Fruit fly (Drosophila melanogaster) whole organism, embryonic: ENCODE data around the gene gammaTub37C.

ENCODE experiments used
- Aef1 ChIP-seq: fragments of 200-800 bp; sonication (Bioruptor generic); IDR thresholded peaks from 3 replicates; pipeline ENCODE4 v1.3.6; 2022; ENCODE audit warnings: missing biosample characterization, missing genetic modification characterization
- Atf-2 ChIP-seq: fragments of 200-800 bp; sonication (Bioruptor generic); optimal IDR thresholded peaks from 2 replicates; lab custom pipeline; 2016; ENCODE audit warnings: missing biosample characterization, missing genetic modification characterization
- B-H2 ChIP-seq: fragments of 200-800 bp; sonication (Bioruptor generic); optimal IDR thresholded peaks from 2 replicates; lab custom pipeline; 2018; ENCODE audit warnings: missing biosample characterization, mild to moderate bottlenecking, missing genetic modification characterization
- CG10565 ChIP-seq: fragments of 200-800 bp; sonication (Bioruptor generic); optimal IDR thresholded peaks from 3 replicates; lab custom pipeline; 2016; ENCODE audit warnings: missing biosample characterization, mild to moderate bottlenecking, missing genetic modification characterization
- CG12071 ChIP-seq: fragments of 200-800 bp; sonication (Bioruptor generic); optimal IDR thresholded peaks from 3 replicates; lab custom pipeline; 2018; ENCODE audit warnings: missing biosample characterization, mild to moderate bottlenecking, missing genetic modification characterization
- CG13287 ChIP-seq: fragments of 200-800 bp; sonication (Bioruptor generic); IDR thresholded peaks from 2 replicates; pipeline ENCODE4 v1.3.6; 2022; ENCODE audit warnings: missing biosample characterization, missing genetic modification characterization; ENCODE audit not compliant: partially characterized antibody
- CG13624 ChIP-seq: fragments of 200-800 bp; sonication (Bioruptor generic); optimal IDR thresholded peaks from 2 replicates; lab custom pipeline; 2016; ENCODE audit warnings: missing biosample characterization, missing genetic modification characterization
- CG14965 ChIP-seq: fragments of 200-800 bp; sonication (Bioruptor generic); optimal IDR thresholded peaks from 2 replicates; lab custom pipeline; 2016; ENCODE audit warnings: missing biosample characterization, missing genetic modification characterization, borderline replicate concordance
- CG15696 ChIP-seq: fragments of 200-800 bp; sonication (Bioruptor generic); optimal IDR thresholded peaks from 2 replicates; lab custom pipeline; 2019; ENCODE audit warnings: missing biosample characterization, mild to moderate bottlenecking, missing genetic modification characterization, moderate library complexity
- CG16779 ChIP-seq: fragments of 200-800 bp; sonication (Bioruptor generic); IDR thresholded peaks from 2 replicates; pipeline ENCODE4 v1.3.6; 2022; ENCODE audit warnings: missing biosample characterization, missing genetic modification characterization
- CG16863 ChIP-seq: fragments of 200-800 bp; sonication (Bioruptor generic); optimal IDR thresholded peaks from 3 replicates; lab custom pipeline; 2016; ENCODE audit warnings: missing biosample characterization, missing genetic modification characterization
- CG17612 ChIP-seq: fragments of 200-800 bp; sonication (Bioruptor generic); IDR thresholded peaks from 2 replicates; pipeline ENCODE4 v1.3.6; 2022; ENCODE audit warnings: missing biosample characterization, missing genetic modification characterization
- CG17912 ChIP-seq: fragments of 200-800 bp; sonication (Bioruptor generic); optimal IDR thresholded peaks from 2 replicates; lab custom pipeline; 2018; ENCODE audit warnings: missing biosample characterization, mild to moderate bottlenecking, missing genetic modification characterization
- CG18599 ChIP-seq: fragments of 200-800 bp; sonication (Bioruptor generic); optimal IDR thresholded peaks from 3 replicates; lab custom pipeline; 2017; ENCODE audit warnings: missing biosample characterization, missing genetic modification characterization, mild to moderate bottlenecking, moderate library complexity, missing genetic modification reagents
- CG31224 ChIP-seq: fragments of 200-800 bp; sonication (Bioruptor generic); IDR thresholded peaks from 2 replicates; pipeline ENCODE4 v1.3.6; 2022; ENCODE audit warnings: missing biosample characterization, missing genetic modification characterization
- CG32767 ChIP-seq: fragments of 200-800 bp; sonication (Bioruptor generic); IDR thresholded peaks from 2 replicates; pipeline ENCODE4 v1.3.6; 2022; ENCODE audit warnings: missing biosample characterization, missing genetic modification characterization
- CG33557 ChIP-seq: fragments of 200-800 bp; sonication (Bioruptor generic); optimal IDR thresholded peaks from 2 replicates; lab custom pipeline; 2019; ENCODE audit warnings: missing biosample characterization, mild to moderate bottlenecking, missing genetic modification characterization, moderate library complexity
- CG34376 ChIP-seq: fragments of 200-800 bp; sonication (Bioruptor generic); optimal IDR thresholded peaks from 2 replicates; lab custom pipeline; 2018; ENCODE audit warnings: missing biosample characterization, mild to moderate bottlenecking, missing genetic modification characterization
- CG4328 ChIP-seq: fragments of 200-800 bp; sonication (Bioruptor generic); optimal IDR thresholded peaks from 3 replicates; lab custom pipeline; 2017; ENCODE audit warnings: missing biosample characterization, missing genetic modification reagents, missing genetic modification characterization
- CG6175 ChIP-seq: fragments of 200-800 bp; sonication (Bioruptor generic); IDR thresholded peaks from 3 replicates; pipeline ENCODE4 v1.3.6; 2022; ENCODE audit warnings: missing biosample characterization, missing genetic modification characterization
- CG6254 ChIP-seq: fragments of 200-800 bp; sonication (Bioruptor generic); optimal IDR thresholded peaks from 3 replicates; lab custom pipeline; 2017; ENCODE audit warnings: mild to moderate bottlenecking, missing biosample characterization, missing genetic modification reagents, missing genetic modification characterization
- CG7271 ChIP-seq: fragments of 200-800 bp; sonication (Bioruptor generic); optimal IDR thresholded peaks from 2 replicates; lab custom pipeline; 2018; ENCODE audit warnings: missing biosample characterization, mild to moderate bottlenecking, missing genetic modification characterization, moderate library complexity
- CG7963 ChIP-seq: fragments of 200-800 bp; sonication (Bioruptor generic); IDR thresholded peaks from 3 replicates; pipeline ENCODE4 v1.3.6; 2022; ENCODE audit warnings: missing biosample characterization, missing genetic modification characterization; ENCODE audit not compliant: partially characterized antibody
- CG9932 ChIP-seq: fragments of 200-800 bp; sonication (Bioruptor generic); IDR thresholded peaks from 2 replicates; pipeline ENCODE4 v1.3.6; 2022; ENCODE audit warnings: missing biosample characterization, missing genetic modification characterization
- Camta ChIP-seq: fragments of 200-800 bp; sonication (Bioruptor generic); optimal IDR thresholded peaks from 2 replicates; lab custom pipeline; 2016; ENCODE audit warnings: missing biosample characterization, missing genetic modification characterization
- Elba2 ChIP-seq: fragments of 200-800 bp; sonication (Bioruptor generic); optimal IDR thresholded peaks from 3 replicates; lab custom pipeline; 2016; ENCODE audit warnings: missing biosample characterization, missing genetic modification characterization
- Ets97D ChIP-seq: fragments of 200-800 bp; sonication (Bioruptor generic); optimal IDR thresholded peaks from 3 replicates; lab custom pipeline; 2016; ENCODE audit warnings: missing biosample characterization, missing genetic modification characterization
- Hey ChIP-seq: fragments of 200-800 bp; sonication (Bioruptor generic); optimal IDR thresholded peaks from 3 replicates; lab custom pipeline; 2018; ENCODE audit warnings: missing biosample characterization, mild to moderate bottlenecking, missing genetic modification characterization
- Jarid2 ChIP-seq: fragments of 200-800 bp; sonication (Bioruptor generic); optimal IDR thresholded peaks from 3 replicates; lab custom pipeline; 2017; ENCODE audit warnings: mild to moderate bottlenecking, missing biosample characterization, missing genetic modification reagents, missing genetic modification characterization
- NK7.1 ChIP-seq: fragments of 200-800 bp; sonication (Bioruptor generic); optimal IDR thresholded peaks from 3 replicates; lab custom pipeline; 2016; ENCODE audit warnings: missing biosample characterization, missing genetic modification characterization
- Opbp ChIP-seq: fragments of 200-800 bp; sonication (Bioruptor generic); IDR thresholded peaks from 3 replicates; pipeline ENCODE4 v1.3.6; 2022; ENCODE audit warnings: missing biosample characterization, missing genetic modification characterization; ENCODE audit not compliant: partially characterized antibody
- aop ChIP-seq: fragments of 200-800 bp; sonication (Bioruptor generic); IDR thresholded peaks from 2 replicates; pipeline ENCODE4 v1.3.6; 2022; ENCODE audit warnings: missing biosample characterization, missing genetic modification characterization
- az2 ChIP-seq: fragments of 200-800 bp; sonication (Bioruptor generic); optimal IDR thresholded peaks from 3 replicates; lab custom pipeline; 2016; ENCODE audit warnings: missing biosample characterization, missing genetic modification characterization
- bbx ChIP-seq: fragments of 200-800 bp; sonication (Bioruptor generic); IDR thresholded peaks from 2 replicates; pipeline ENCODE4 v1.3.6; 2022; ENCODE audit warnings: missing biosample characterization, missing genetic modification characterization; ENCODE audit not compliant: partially characterized antibody
- dmrt11E ChIP-seq: fragments of 200-800 bp; sonication (Bioruptor generic); optimal IDR thresholded peaks from 3 replicates; lab custom pipeline; 2018; ENCODE audit warnings: missing biosample characterization, mild to moderate bottlenecking, missing genetic modification characterization, moderate library complexity
- ewg ChIP-seq: fragments of 200-800 bp; sonication (Bioruptor generic); optimal IDR thresholded peaks from 3 replicates; lab custom pipeline; 2017; ENCODE audit warnings: mild to moderate bottlenecking, missing biosample characterization, missing genetic modification reagents, missing genetic modification characterization
- fd96Cb ChIP-seq: fragments of 200-800 bp; sonication (Bioruptor generic); optimal IDR thresholded peaks from 2 replicates; lab custom pipeline; 2018; ENCODE audit warnings: missing biosample characterization, mild to moderate bottlenecking, missing genetic modification characterization, moderate library complexity
- h ChIP-seq: fragments of >200 bp; optimal IDR thresholded peaks from 2 replicates; lab custom pipeline; 2017
- ham ChIP-seq: fragments of 200-800 bp; sonication (Bioruptor generic); IDR thresholded peaks from 2 replicates; pipeline ENCODE4 v1.3.6; 2022; ENCODE audit warnings: missing biosample characterization, missing genetic modification characterization
- lola ChIP-seq, 3 experiments: fragments of >200 bp in 2 of 3; fragments of 200-800 bp in 1 of 3; sonication (Bioruptor generic) in 1 of 3; optimal IDR thresholded peaks; 2 replicates each; lab custom pipeline; 2017 to 2019; ENCODE audit warnings: missing biosample characterization in 3 of 3, missing genetic modification characterization in 3 of 3, mild to moderate bottlenecking in 1 of 3, moderate library complexity in 1 of 3
- nerfin-1 ChIP-seq: fragments of 200-800 bp; sonication (Bioruptor generic); optimal IDR thresholded peaks from 3 replicates; lab custom pipeline; 2019; ENCODE audit warnings: missing biosample characterization, mild to moderate bottlenecking, missing genetic modification characterization, moderate library complexity
- oc ChIP-seq: fragments of 200-800 bp; sonication (Bioruptor generic); optimal IDR thresholded peaks from 2 replicates; lab custom pipeline; 2018; ENCODE audit warnings: missing biosample characterization, mild to moderate bottlenecking, missing genetic modification characterization, moderate library complexity
- ranshi ChIP-seq: fragments of 200-800 bp; sonication (Bioruptor generic); IDR thresholded peaks from 2 replicates; pipeline ENCODE4 v1.3.6; 2022; ENCODE audit warnings: missing biosample characterization, missing genetic modification characterization
- slp2 ChIP-seq: fragments of 200-800 bp; sonication (Bioruptor generic); optimal IDR thresholded peaks from 2 replicates; lab custom pipeline; 2016; ENCODE audit warnings: missing biosample characterization, missing genetic modification characterization
- tap ChIP-seq: fragments of 200-800 bp; optimal IDR thresholded peaks from 3 replicates; lab custom pipeline; 2019; ENCODE audit warnings: missing biosample characterization, mild to moderate bottlenecking, missing genetic modification characterization, moderate library complexity
- tna ChIP-seq: fragments of 200-800 bp; sonication (Bioruptor generic); IDR thresholded peaks from 2 replicates; pipeline ENCODE4 v1.3.6; 2022; ENCODE audit warnings: missing biosample characterization, missing genetic modification characterization; ENCODE audit not compliant: partially characterized antibody
- ttk ChIP-seq: fragments of 200-800 bp; sonication (Bioruptor generic); IDR thresholded peaks from 2 replicates; pipeline ENCODE4 v2.1.2; 2022; ENCODE audit warnings: missing biosample characterization, missing genetic modification characterization

The gammaTub37C gene

DNA sequence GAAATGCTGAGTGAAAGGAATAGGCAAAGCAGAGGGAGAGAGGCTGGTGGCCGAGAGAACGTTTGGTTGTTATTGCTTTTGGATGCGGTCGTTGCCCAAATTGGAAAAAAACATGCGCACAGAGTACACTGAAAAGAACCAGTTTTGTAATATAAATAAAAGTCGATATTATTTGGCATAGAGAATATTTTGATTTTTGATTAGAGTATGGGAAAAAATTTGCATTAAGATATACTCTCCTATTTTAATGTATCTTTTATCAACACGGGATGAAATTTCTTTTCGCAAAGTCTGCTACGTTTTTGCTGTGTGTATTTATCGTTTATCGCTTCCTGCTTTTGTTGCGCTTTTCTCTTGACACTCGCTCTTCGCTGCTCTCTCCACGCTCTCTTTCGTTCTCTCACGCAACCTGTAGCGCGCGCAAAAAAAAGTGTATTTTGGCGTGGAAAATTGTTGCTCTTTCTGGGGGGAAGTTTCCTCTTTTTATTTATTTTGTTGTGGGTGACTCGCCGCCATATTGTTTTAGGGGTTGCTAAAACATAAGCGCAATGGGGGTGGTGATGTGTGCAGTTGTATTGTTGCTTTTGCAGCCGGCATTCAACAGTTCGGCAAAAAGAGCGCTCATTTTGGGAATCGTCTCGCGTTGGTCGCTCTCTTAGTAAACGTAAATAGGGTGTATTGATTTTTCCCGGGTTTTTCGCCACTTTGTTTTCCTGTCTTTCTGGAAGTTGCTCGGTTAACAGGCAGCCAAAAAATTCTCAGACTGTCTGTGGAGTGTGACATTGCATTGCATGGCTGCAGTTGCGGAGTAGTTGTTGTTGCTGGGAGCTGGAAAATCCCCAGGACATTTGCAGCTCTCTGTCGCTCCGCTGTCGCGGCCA lies 20.4 kb downstream of the gammaTub37C start (continued):
- TF ChIP-seq tna (GFP tag; lab: Robert Waterston, UW), result 0 out of 2 replicates have a peak, but pooled peaks have one; percentile 23
- peak; percentile 97 for TF ChIP-seq ranshi
- peak; percentile 95 for TF ChIP-seq az2 (GFP tag; lab: Kevin White, UChicago)
- TF ChIP-seq B-H2, result peak; percentile 84
- peak; percentile 97 for TF ChIP-seq ttk
- peak; percentile 95 for TF ChIP-seq nerfin-1 (tag; lab: Kevin White, UChicago)
- TF ChIP-seq aop (GFP tag; lab: Robert Waterston, UW), result peak; percentile 90
- TF ChIP-seq CG17612 (GFP tag; lab: Robert Waterston, UW), result peak; percentile 93
- peak; percentile 94 for TF ChIP-seq CG9932 (GFP tag; lab: Robert Waterston, UW)
- TF ChIP-seq CG15696 (tag; lab: Kevin White, UChicago), result peak; percentile 91
- peak; percentile 92 for TF ChIP-seq Atf-2 (GFP tag; lab: Kevin White, UChicago)
- 0 out of 2 replicates have a peak, but pooled peaks have one; percentile 8 for TF ChIP-seq bbx (GFP tag; lab: Robert Waterston, UW)
- TF ChIP-seq CG4328 (GFP tag; lab: Kevin White, UChicago), result peak; percentile 92
- TF ChIP-seq tap (tag; lab: Kevin White, UChicago), result peak; percentile 97
- TF ChIP-seq NK7.1 (GFP tag; lab: Kevin White, UChicago), result peak; percentile 92
- peak; percentile 7; the same call in 1 of the 2 replicates for TF ChIP-seq CG13287 (GFP tag; lab: Robert Waterston, UW)
- peak; percentile 95 for TF ChIP-seq CG16779 (GFP tag; lab: Robert Waterston, UW)
- peak; percentile 98 for TF ChIP-seq Camta (GFP tag; lab: Kevin White, UChicago)
- TF ChIP-seq h, result no peak
- no peak for TF ChIP-seq CG7963 (GFP tag; lab: Robert Waterston, UW)
- TF ChIP-seq CG6254 (GFP tag; lab: Kevin White, UChicago), result peak; percentile 95
- no peak for TF ChIP-seq Opbp
- TF ChIP-seq fd96Cb (tag; lab: Kevin White, UChicago), result peak; percentile 97
- peak; percentile 75 for TF ChIP-seq CG10565 (GFP tag; lab: Kevin White, UChicago)
- peak; percentile 96 for TF ChIP-seq CG32767
- TF ChIP-seq CG18599, result peak; percentile 98
- peak; percentile 96 for TF ChIP-seq CG12071 (GFP tag; lab: Kevin White, UChicago)
- peak; percentile 67 for TF ChIP-seq CG14965 (GFP tag; lab: Kevin White, UChicago)
- peak in 1 of 3 experiments; percentile 94 for TF ChIP-seq lola (GFP tag; optimal IDR thresholded peaks at IDR 0.05; lab: Kevin White, UChicago)
- peak; percentile 96 for TF ChIP-seq Aef1 (GFP tag; lab: Robert Waterston, UW)
- peak; percentile 97 for TF ChIP-seq CG13624 (GFP tag; lab: Kevin White, UChicago)
- peak; percentile 91 for TF ChIP-seq CG34376 (GFP tag; lab: Kevin White, UChicago)
- peak; percentile 90 for TF ChIP-seq CG33557
- peak; percentile 98 for TF ChIP-seq oc (tag; lab: Kevin White, UChicago)
- TF ChIP-seq CG16863, result peak; percentile 94
- TF ChIP-seq CG7271, result peak; percentile 93
- peak; percentile 84; the same call in 1 of the 2 replicates for TF ChIP-seq ham (GFP tag; lab: Robert Waterston, UW)
- TF ChIP-seq ewg, result peak; percentile 99
- peak; percentile 89 for TF ChIP-seq dmrt11E (tag; lab: Kevin White, UChicago)
- TF ChIP-seq CG31224, result peak; percentile 95
- TF ChIP-seq CG17912 (GFP tag; lab: Kevin White, UChicago), result peak; percentile 67
- TF ChIP-seq Hey (tag; lab: Kevin White, UChicago), result peak; percentile 75
- TF ChIP-seq Ets97D (GFP tag; lab: Kevin White, UChicago), result peak; percentile 74
- peak; percentile 95 for TF ChIP-seq slp2 (GFP tag; lab: Kevin White, UChicago)
- TF ChIP-seq CG6175 (GFP tag; lab: Robert Waterston, UW), result peak; percentile 95
- TF ChIP-seq Jarid2 (GFP tag; lab: Kevin White, UChicago), result peak; percentile 82
- TF ChIP-seq Elba2, result peak; percentile 54
